Worm (Caenorhabditis elegans): Measurements from ENCODE around the gene ZK228.10.

ZK228.10 gene

DNA sequence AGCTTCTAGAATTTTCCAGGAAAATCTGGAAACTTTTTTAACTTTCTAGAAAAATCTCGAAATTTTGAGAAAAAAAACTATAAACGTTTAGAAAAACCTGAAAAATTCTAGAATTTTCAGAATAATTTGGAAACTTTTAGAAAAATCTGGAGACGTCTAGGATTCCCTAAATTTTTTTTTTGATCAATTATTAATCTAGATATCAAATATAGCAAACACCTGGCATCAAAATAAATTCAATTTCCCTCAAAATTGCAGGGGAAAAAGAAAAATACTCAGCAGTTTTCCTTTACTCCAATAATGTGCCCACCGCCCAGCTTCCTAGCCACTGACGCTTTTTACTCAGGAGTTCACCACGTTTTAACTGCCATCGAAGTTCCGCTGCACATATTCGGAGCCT lies 17.5 kb downstream of the ZK228.10 start, which contains the start of gene srh-181:
srh-181 (plus strand) TSS at position 301 of the 400 bp plus-strand sequence.
- no peak for TF ChIP-seq cog-1 (tag; optimal IDR thresholded peaks at IDR 0.05)
- no peak for TF ChIP-seq ztf-29 (GFP tag; IDR thresholded peaks at IDR 0.05)
- TF ChIP-seq ztf-23 (GFP tag; IDR thresholded peaks at IDR 0.05) = no peak
- TF ChIP-seq ref-1 (GFP tag; conservative IDR thresholded peaks at IDR 0.05) = no peak
- TF ChIP-seq klf-2 (GFP tag; conservative IDR thresholded peaks at IDR 0.05) = no peak
- TF ChIP-seq T22C8.4 (GFP tag; IDR thresholded peaks at IDR 0.05) = no peak
- TF ChIP-seq tab-1 (GFP tag; IDR thresholded peaks at IDR 0.05) = no peak

DNA sequence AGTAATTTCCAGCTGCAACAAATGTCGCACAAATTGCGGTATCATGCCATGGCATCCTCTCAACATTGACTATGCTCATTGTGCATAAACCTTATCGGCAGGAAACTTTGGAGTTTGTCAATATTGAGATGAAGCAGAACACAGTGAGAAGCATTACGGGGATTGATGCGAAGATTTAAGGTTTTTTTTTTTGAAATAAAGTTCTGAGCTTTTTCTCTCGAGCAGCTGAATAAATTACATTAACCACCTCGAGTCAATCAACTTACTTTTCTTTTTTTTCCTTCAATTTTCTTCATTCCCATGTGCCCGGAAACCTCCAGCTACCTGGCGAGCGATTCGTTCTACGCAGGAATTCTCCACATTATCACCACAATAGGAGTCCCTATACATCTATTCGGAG lies 19.4 kb downstream of the ZK228.10 start, which contains the start of gene srh-179:
srh-179 (plus strand) TSS at position 301 of the 400 bp plus-strand sequence.
- no peak for TF ChIP-seq flt-1 (GFP tag; IDR thresholded peaks at IDR 0.05)
- TF ChIP-seq med-1 (GFP tag; optimal IDR thresholded peaks at IDR 0.05; ENCODE audit: insufficient read depth) = no peak
- TF ChIP-seq cog-1 (tag; optimal IDR thresholded peaks at IDR 0.05) = no peak

DNA sequence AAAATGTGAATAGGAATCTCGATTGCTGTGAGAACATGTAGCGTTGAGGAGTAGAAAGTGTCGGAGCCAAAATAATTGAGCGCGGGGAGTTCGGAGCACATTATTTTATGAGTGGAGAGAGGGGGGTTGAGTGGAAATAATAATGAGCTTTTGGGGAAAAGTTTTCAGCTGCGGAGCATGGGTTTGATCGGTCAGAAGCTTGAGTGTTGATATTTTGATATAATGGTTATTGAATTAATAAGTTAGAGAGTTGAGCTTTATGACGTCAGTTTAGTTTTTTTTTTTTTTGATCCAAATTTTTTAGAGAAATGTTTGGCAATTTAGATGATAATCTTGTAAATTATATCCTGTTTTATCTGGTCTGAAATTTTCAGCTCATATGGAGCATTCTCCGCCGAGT lies 23.6 kb downstream of the ZK228.10 start, which contains the start of gene srh-178:
srh-178 (minus strand) TSS at position 101 of the 400 bp plus-strand sequence.
- TF ChIP-seq flt-1 (GFP tag; IDR thresholded peaks at IDR 0.05) = no peak
- no peak for TF ChIP-seq ref-1 (GFP tag; conservative IDR thresholded peaks at IDR 0.05)
- no peak for TF ChIP-seq med-1 (GFP tag; optimal IDR thresholded peaks at IDR 0.05; ENCODE audit: insufficient read depth)
- no peak for TF ChIP-seq tab-1 (GFP tag; IDR thresholded peaks at IDR 0.05)
- no peak for TF ChIP-seq T22C8.4 (GFP tag; IDR thresholded peaks at IDR 0.05)
- TF ChIP-seq ztf-23 (GFP tag; IDR thresholded peaks at IDR 0.05) = no peak
- no peak for TF ChIP-seq ztf-29 (GFP tag; IDR thresholded peaks at IDR 0.05)
- TF ChIP-seq klf-2 (GFP tag; conservative IDR thresholded peaks at IDR 0.05) = no peak
- TF ChIP-seq cog-1 (tag; optimal IDR thresholded peaks at IDR 0.05) = no peak

DNA sequence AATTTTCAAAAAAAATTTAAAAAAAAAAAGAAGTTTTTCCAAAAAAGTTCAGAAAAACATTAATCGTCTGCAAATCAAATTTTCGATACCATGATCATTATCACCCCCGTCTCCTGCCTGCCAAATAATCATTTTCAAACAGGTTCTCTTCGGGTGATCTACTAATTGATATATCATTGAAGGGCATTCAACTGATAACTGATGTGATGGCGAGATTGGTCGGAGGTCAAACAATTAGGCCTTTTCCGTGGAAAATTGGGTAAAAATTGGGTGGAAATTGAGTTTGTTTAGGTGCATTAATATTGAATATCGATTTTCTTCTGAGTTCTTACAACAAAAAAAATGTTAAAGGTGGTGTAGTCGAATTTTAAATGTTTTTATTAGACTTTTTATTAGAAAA lies 30.5 kb downstream of the ZK228.10 start, which contains the start of gene Y51A2D.18:
Y51A2D.18 (minus strand) TSS at position 101 of the 400 bp plus-strand sequence.
- TF ChIP-seq tab-1 (GFP tag; IDR thresholded peaks at IDR 0.05) = no peak
- TF ChIP-seq T22C8.4 (GFP tag; IDR thresholded peaks at IDR 0.05) = no peak
- TF ChIP-seq med-1 (GFP tag; optimal IDR thresholded peaks at IDR 0.05; ENCODE audit: insufficient read depth) = no peak
- no peak for TF ChIP-seq cog-1 (tag; optimal IDR thresholded peaks at IDR 0.05)
- TF ChIP-seq flt-1 (GFP tag; IDR thresholded peaks at IDR 0.05) = no peak
- no peak for TF ChIP-seq klf-2 (GFP tag; conservative IDR thresholded peaks at IDR 0.05)
- TF ChIP-seq ztf-23 (GFP tag; IDR thresholded peaks at IDR 0.05) = no peak

DNA sequence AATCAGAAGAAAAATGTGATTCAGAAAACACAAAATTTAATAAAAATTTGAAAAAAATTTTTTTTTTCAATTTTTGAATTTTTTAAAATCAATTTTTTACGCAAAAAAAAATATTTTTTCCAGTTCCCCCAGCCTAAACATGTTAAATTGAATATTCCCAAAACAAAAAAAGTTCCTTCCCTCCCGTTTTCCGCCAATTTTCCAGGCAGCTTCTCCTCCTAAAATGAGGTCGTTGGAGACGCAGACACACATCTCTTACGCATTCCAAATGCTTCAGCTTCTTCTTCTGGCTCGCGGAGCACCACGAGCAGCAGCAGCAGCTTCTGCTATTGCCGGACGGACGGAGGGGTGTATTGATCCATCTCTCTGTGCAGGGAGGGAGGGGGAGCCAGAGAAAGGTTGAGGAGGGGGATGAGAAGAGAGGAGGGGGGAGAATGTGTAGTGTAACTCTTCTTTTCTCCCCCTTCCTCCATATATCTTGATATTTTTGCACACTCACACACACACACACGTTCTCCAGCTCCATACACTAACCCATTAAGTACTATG lies 33.7 kb downstream of the ZK228.10 start:
- TF ChIP-seq med-1 (GFP tag; optimal IDR thresholded peaks at IDR 0.05; ENCODE audit: insufficient read depth) (no peak), cog-1 (tag; optimal IDR thresholded peaks at IDR 0.05) (peak; percentile 8), T22C8.4 (GFP tag; IDR thresholded peaks at IDR 0.05) (peak; percentile 66), ztf-23 (GFP tag; IDR thresholded peaks at IDR 0.05) (0 out of 2 replicates have a peak, but pooled peaks have one; percentile 60), tab-1 (GFP tag; IDR thresholded peaks at IDR 0.05) (0 out of 2 replicates have a peak, but pooled peaks have one; percentile 4), ztf-29 (GFP tag; IDR thresholded peaks at IDR 0.05) (no peak)

DNA sequence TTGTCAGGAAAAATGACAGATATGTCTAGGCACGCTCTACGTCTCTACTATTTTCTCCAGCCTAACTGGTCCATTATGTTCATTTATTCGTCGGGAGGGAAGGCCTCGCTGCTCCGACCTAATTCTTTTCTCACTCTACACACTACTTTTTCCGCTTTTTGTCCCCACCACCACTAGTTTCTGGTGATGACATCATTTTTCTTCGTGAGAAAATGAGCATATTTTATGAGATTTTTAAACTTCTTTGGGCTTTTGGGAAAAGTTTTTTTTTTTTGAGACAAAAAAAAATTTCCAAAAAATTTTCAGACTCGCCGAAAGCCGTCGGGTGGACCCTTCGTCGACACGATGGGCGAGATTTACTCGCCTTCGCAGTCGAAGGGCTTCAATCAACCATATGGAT lies 35.3 kb downstream of the ZK228.10 start, which contains the start of gene slo-1:
slo-1 (plus strand) TSS at position 301 of the 400 bp plus-strand sequence.
- no peak for TF ChIP-seq cog-1 (tag; optimal IDR thresholded peaks at IDR 0.05)
- no peak for TF ChIP-seq ref-1 (GFP tag; conservative IDR thresholded peaks at IDR 0.05)
- TF ChIP-seq klf-2 (GFP tag; conservative IDR thresholded peaks at IDR 0.05) = no peak
- TF ChIP-seq ztf-23 (GFP tag; IDR thresholded peaks at IDR 0.05) = no peak
- no peak for TF ChIP-seq tab-1 (GFP tag; IDR thresholded peaks at IDR 0.05)
- TF ChIP-seq med-1 (GFP tag; optimal IDR thresholded peaks at IDR 0.05; ENCODE audit: insufficient read depth) = no peak
- TF ChIP-seq ztf-29 (GFP tag; IDR thresholded peaks at IDR 0.05) = no peak
- no peak for TF ChIP-seq T22C8.4 (GFP tag; IDR thresholded peaks at IDR 0.05)
- no peak for TF ChIP-seq flt-1 (GFP tag; IDR thresholded peaks at IDR 0.05)

DNA sequence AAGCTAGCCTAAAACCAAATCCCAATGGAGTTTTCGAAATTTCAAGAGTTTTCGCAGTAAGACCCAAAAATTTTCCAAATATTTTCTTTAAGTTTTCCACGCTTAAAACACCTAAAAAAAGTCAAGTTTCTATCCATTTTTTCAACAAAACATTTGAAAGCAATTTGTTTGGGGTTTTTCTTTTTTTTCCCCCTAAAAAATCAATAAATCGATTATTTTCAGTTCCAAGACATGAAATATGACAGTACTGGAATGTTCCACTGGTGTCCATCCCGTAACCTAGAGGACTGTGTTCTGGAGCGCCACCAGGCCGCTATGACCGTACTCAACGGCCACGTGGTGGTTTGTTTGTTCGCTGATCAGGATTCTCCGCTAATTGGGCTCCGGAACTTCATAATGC lies 47.9 kb downstream of the ZK228.10 start:
- TF ChIP-seq med-1 (GFP tag; optimal IDR thresholded peaks at IDR 0.05; ENCODE audit: insufficient read depth) (no peak), tab-1 (GFP tag; IDR thresholded peaks at IDR 0.05) (no peak), flt-1 (GFP tag; IDR thresholded peaks at IDR 0.05) (no peak), klf-2 (GFP tag; conservative IDR thresholded peaks at IDR 0.05) (no peak), cog-1 (tag; optimal IDR thresholded peaks at IDR 0.05) (no peak), T22C8.4 (GFP tag; IDR thresholded peaks at IDR 0.05) (0 out of 2 replicates have a peak, but pooled peaks have one; percentile 30)

DNA sequence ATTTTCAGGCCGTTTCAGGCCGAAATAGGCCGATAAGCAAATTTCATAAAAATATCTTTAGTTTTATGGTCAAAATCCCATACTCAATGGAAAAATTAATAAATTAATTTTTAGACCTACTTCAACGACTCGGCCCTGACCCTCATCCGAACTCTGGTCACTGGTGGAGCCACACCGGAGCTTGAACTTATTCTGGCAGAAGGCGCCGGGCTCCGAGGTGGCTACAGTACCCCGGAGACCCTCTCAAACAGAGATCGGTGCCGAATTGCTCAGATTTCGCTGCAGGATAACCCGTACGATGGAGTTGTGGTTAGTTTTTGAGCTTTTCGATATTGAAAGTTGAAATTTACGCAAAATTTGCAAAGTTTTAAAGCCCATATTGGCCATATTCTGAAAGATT lies 50.1 kb downstream of the ZK228.10 start:
- TF ChIP-seq cog-1 (tag; optimal IDR thresholded peaks at IDR 0.05) = no peak
- TF ChIP-seq ztf-29 (GFP tag; IDR thresholded peaks at IDR 0.05) = no peak
- no peak for TF ChIP-seq ref-1 (GFP tag; conservative IDR thresholded peaks at IDR 0.05)
- TF ChIP-seq ztf-23 (GFP tag; IDR thresholded peaks at IDR 0.05) = no peak
- TF ChIP-seq tab-1 (GFP tag; IDR thresholded peaks at IDR 0.05) = no peak
- TF ChIP-seq flt-1 (GFP tag; IDR thresholded peaks at IDR 0.05) = no peak
- TF ChIP-seq T22C8.4 (GFP tag; IDR thresholded peaks at IDR 0.05) = no peak
- no peak for TF ChIP-seq med-1 (GFP tag; optimal IDR thresholded peaks at IDR 0.05; ENCODE audit: insufficient read depth)
- no peak for TF ChIP-seq klf-2 (GFP tag; conservative IDR thresholded peaks at IDR 0.05)
